Worm (Caenorhabditis elegans): ENCODE results near the gene srv-5.

Gene srv-5

ce11 chrX:4303200-4303599 is 51.1 kb downstream of the srv-5 start:
- TF ChIP-seq F39B2.1 (GFP tag; IDR thresholded peaks at IDR 0.05) (no peak), sptf-2 (GFP tag; optimal IDR thresholded peaks at IDR 0.05) (no peak), D2030.7 (GFP tag; IDR thresholded peaks at IDR 0.05) (no peak), unc-130 (GFP tag; optimal IDR thresholded peaks at IDR 0.05) (no peak), nfya-2 (GFP tag; IDR thresholded peaks at IDR 0.05) (no peak), lsl-1 (GFP tag; optimal IDR thresholded peaks at IDR 0.05) (no peak), zim-3 (tag; optimal IDR thresholded peaks at IDR 0.05) (no peak), egl-44 (GFP tag; IDR thresholded peaks at IDR 0.05) (no peak), lag-1 (GFP tag; IDR thresholded peaks at IDR 0.05) (no peak), tbp1 (GFP tag; optimal IDR thresholded peaks at IDR 0.05) (no peak)
